Fruit fly (Drosophila melanogaster) whole organism, prepupa: ENCODE results near the gene Rbp1-like.
A peak's percentile ranks its signal among the peaks of the same experiment; 100 is the strongest.

Experiments used
- Blimp-1 ChIP-seq: fragments of 200-800 bp; sonication (Bioruptor generic); optimal IDR thresholded peaks from 3 replicates; lab custom pipeline; 2017; ENCODE audit warnings: missing biosample characterization, missing genetic modification characterization, mild to moderate bottlenecking, moderate library complexity, missing genetic modification reagents
- CG10631 ChIP-seq: fragments of 200-800 bp; sonication (Bioruptor generic); optimal IDR thresholded peaks from 2 replicates; lab custom pipeline; 2016; ENCODE audit warnings: missing biosample characterization, missing genetic modification characterization
- CG11294 ChIP-seq: fragments of 200-800 bp; sonication (Bioruptor generic); IDR thresholded peaks from 2 replicates; pipeline ENCODE4 v1.3.6; 2022; ENCODE audit warnings: missing biosample characterization, missing genetic modification characterization
- CG11902 ChIP-seq: fragments of 200-800 bp; sonication (Bioruptor generic); optimal IDR thresholded peaks from 3 replicates; lab custom pipeline; 2016; ENCODE audit warnings: missing biosample characterization, missing genetic modification characterization
- CG1621 ChIP-seq: fragments of 200-800 bp; sonication (Bioruptor generic); optimal IDR thresholded peaks from 3 replicates; lab custom pipeline; 2018; ENCODE audit warnings: missing biosample characterization, mild to moderate bottlenecking, missing genetic modification characterization
- CG16779 ChIP-seq: fragments of 200-800 bp; sonication (Bioruptor generic); optimal IDR thresholded peaks from 3 replicates; lab custom pipeline; 2017; ENCODE audit warnings: missing biosample characterization, mild to moderate bottlenecking, missing genetic modification characterization
- CG3032 ChIP-seq: fragments of 200-800 bp; optimal IDR thresholded peaks from 2 replicates; lab custom pipeline; 2019; ENCODE audit warnings: missing biosample characterization, mild to moderate bottlenecking, missing genetic modification characterization, moderate library complexity
- CG31627 ChIP-seq: fragments of 200-800 bp; sonication (Bioruptor generic); optimal IDR thresholded peaks from 3 replicates; lab custom pipeline; 2016; ENCODE audit warnings: missing biosample characterization, missing genetic modification characterization
- CG32006 ChIP-seq: fragments of 200-800 bp; sonication (Bioruptor generic); optimal IDR thresholded peaks from 3 replicates; lab custom pipeline; 2017; ENCODE audit warnings: missing biosample characterization, mild to moderate bottlenecking, missing genetic modification characterization
- CG34406 ChIP-seq: fragments of 200-800 bp; sonication (Bioruptor generic); optimal IDR thresholded peaks from 3 replicates; lab custom pipeline; 2016; ENCODE audit warnings: missing biosample characterization, missing genetic modification characterization
- CG3919 ChIP-seq: fragments of 200-800 bp; sonication (Bioruptor generic); optimal IDR thresholded peaks from 3 replicates; lab custom pipeline; 2016; ENCODE audit warnings: missing biosample characterization, missing genetic modification characterization
- CG4318 ChIP-seq: fragments of 200-800 bp; sonication (Bioruptor generic); optimal IDR thresholded peaks from 3 replicates; lab custom pipeline; 2017; ENCODE audit warnings: missing biosample characterization, mild to moderate bottlenecking, missing genetic modification characterization
- CG6276 ChIP-seq: fragments of 200-800 bp; sonication (Bioruptor generic); optimal IDR thresholded peaks from 2 replicates; lab custom pipeline; 2017; ENCODE audit warnings: missing biosample characterization, mild to moderate bottlenecking, missing genetic modification characterization
- CG6792 ChIP-seq: fragments of 200-800 bp; sonication (Bioruptor generic); optimal IDR thresholded peaks from 3 replicates; lab custom pipeline; 2016; ENCODE audit warnings: missing biosample characterization, missing genetic modification characterization
- CG6854 ChIP-seq: fragments of 200-800 bp; sonication (Bioruptor generic); optimal IDR thresholded peaks from 2 replicates; lab custom pipeline; 2017; ENCODE audit warnings: missing biosample characterization, mild to moderate bottlenecking, missing genetic modification characterization
- CG7368 ChIP-seq: fragments of 200-800 bp; sonication (Bioruptor generic); optimal IDR thresholded peaks from 3 replicates; lab custom pipeline; 2016; ENCODE audit warnings: missing biosample characterization, missing genetic modification characterization
- CG8119 ChIP-seq: fragments of 200-800 bp; sonication (Bioruptor generic); IDR thresholded peaks from 3 replicates; pipeline ENCODE4 v1.3.6; 2022; ENCODE audit warnings: missing biosample characterization, missing genetic modification characterization
- CG9139 ChIP-seq: fragments of 200-800 bp; sonication (Bioruptor generic); optimal IDR thresholded peaks from 3 replicates; lab custom pipeline; 2017; ENCODE audit warnings: missing biosample characterization, mild to moderate bottlenecking, missing genetic modification characterization
- Eip75B ChIP-seq: fragments of 200-800 bp; sonication (Bioruptor generic); optimal IDR thresholded peaks from 3 replicates; lab custom pipeline; 2016; ENCODE audit warnings: missing biosample characterization, missing genetic modification characterization
- Eip78C ChIP-seq: fragments of 200-800 bp; sonication (Bioruptor generic); peaks from one replicate; lab custom pipeline; 2016; ENCODE audit warnings: missing biosample characterization, missing genetic modification characterization
- Eip93F ChIP-seq: fragments of 200-800 bp; sonication (Bioruptor generic); optimal IDR thresholded peaks from 2 replicates; lab custom pipeline; 2016; ENCODE audit warnings: missing biosample characterization, mild to moderate bottlenecking, missing genetic modification characterization
- Ets21C ChIP-seq: fragments of 200-800 bp; sonication (Bioruptor generic); optimal IDR thresholded peaks from 3 replicates; lab custom pipeline; 2016; ENCODE audit warnings: missing biosample characterization, missing genetic modification characterization
- Ets96B ChIP-seq: fragments of 200-800 bp; optimal IDR thresholded peaks from 2 replicates; lab custom pipeline; 2019; ENCODE audit warnings: missing biosample characterization, mild to moderate bottlenecking, missing genetic modification characterization, moderate library complexity
- Hr38 ChIP-seq: sonication (Bioruptor generic); optimal IDR thresholded peaks from 2 replicates; lab custom pipeline; 2016; ENCODE audit warnings: missing biosample characterization, missing genetic modification characterization
- Hr4 ChIP-seq: fragments of 200-800 bp; sonication (Bioruptor generic); optimal IDR thresholded peaks from 3 replicates; lab custom pipeline; 2016; ENCODE audit warnings: missing biosample characterization, missing genetic modification characterization
- Lpt ChIP-seq: fragments of 200-800 bp; sonication (Bioruptor generic); optimal IDR thresholded peaks from 3 replicates; lab custom pipeline; 2016; ENCODE audit warnings: missing biosample characterization, missing genetic modification characterization
- OdsH ChIP-seq: fragments of 200-800 bp; sonication (Bioruptor generic); optimal IDR thresholded peaks from 3 replicates; lab custom pipeline; 2016; ENCODE audit warnings: missing biosample characterization, missing genetic modification characterization
- Smox ChIP-seq: fragments of 200-800 bp; sonication (Bioruptor generic); optimal IDR thresholded peaks from 3 replicates; lab custom pipeline; 2016; ENCODE audit warnings: missing biosample characterization, missing genetic modification characterization
- Sox102F ChIP-seq: fragments of 200-800 bp; sonication (Bioruptor generic); optimal IDR thresholded peaks from 2 replicates; lab custom pipeline; 2016; ENCODE audit warnings: missing biosample characterization, mild to moderate bottlenecking, missing genetic modification characterization
- Sox15 ChIP-seq: fragments of 200-800 bp; sonication (Bioruptor generic); optimal IDR thresholded peaks from 3 replicates; lab custom pipeline; 2016; ENCODE audit warnings: missing biosample characterization, missing genetic modification characterization
- achi ChIP-seq: fragments of 200-800 bp; sonication (Bioruptor generic); optimal IDR thresholded peaks from 3 replicates; lab custom pipeline; 2016; ENCODE audit warnings: missing biosample characterization, missing genetic modification characterization
- acj6 ChIP-seq: fragments of 200-800 bp; sonication (Bioruptor generic); optimal IDR thresholded peaks from 3 replicates; lab custom pipeline; 2016; ENCODE audit warnings: missing biosample characterization, missing genetic modification characterization
- cyc ChIP-seq: fragments of 200-800 bp; sonication (Bioruptor generic); optimal IDR thresholded peaks from 3 replicates; lab custom pipeline; 2016; ENCODE audit warnings: missing biosample characterization, missing genetic modification characterization
- dac ChIP-seq: fragments of 200-800 bp; sonication (Bioruptor generic); optimal IDR thresholded peaks from 2 replicates; lab custom pipeline; 2017; ENCODE audit warnings: missing biosample characterization, mild to moderate bottlenecking, missing genetic modification characterization
- eg ChIP-seq: fragments of 200-800 bp; sonication (Bioruptor generic); IDR thresholded peaks from 3 replicates; pipeline ENCODE4 v1.3.6; 2022; ENCODE audit warnings: missing biosample characterization, missing genetic modification characterization
- esn ChIP-seq: fragments of 200-800 bp; sonication (Bioruptor generic); optimal IDR thresholded peaks from 2 replicates; lab custom pipeline; 2016; ENCODE audit warnings: missing biosample characterization, mild to moderate bottlenecking, missing genetic modification characterization, moderate library complexity
- fkh ChIP-seq: fragments of 200-800 bp; sonication (Bioruptor generic); optimal IDR thresholded peaks from 3 replicates; lab custom pipeline; 2017; ENCODE audit warnings: missing biosample characterization, mild to moderate bottlenecking, missing genetic modification characterization, moderate library complexity
- lz ChIP-seq: fragments of 200-800 bp; sonication (Bioruptor generic); optimal IDR thresholded peaks from 3 replicates; lab custom pipeline; 2016; ENCODE audit warnings: missing biosample characterization, missing genetic modification characterization
- pdm3 ChIP-seq: fragments of 200-800 bp; sonication (Bioruptor generic); optimal IDR thresholded peaks from 3 replicates; lab custom pipeline; 2016; ENCODE audit warnings: missing biosample characterization, missing genetic modification characterization
- ss ChIP-seq, 2 experiments: fragments of 200-800 bp; sonication (Bioruptor generic); optimal IDR thresholded peaks; 2 replicates in 1 of 2; 3 replicates in 1 of 2; lab custom pipeline; 2017 to 2018; ENCODE audit warnings: mild to moderate bottlenecking in 2 of 2, missing biosample characterization in 2 of 2, missing genetic modification characterization in 2 of 2, moderate library complexity in 1 of 2
- svp ChIP-seq: fragments of 200-800 bp; sonication (Bioruptor generic); peaks from one replicate; lab custom pipeline; 2016; ENCODE audit warnings: missing biosample characterization, missing genetic modification characterization
- vri ChIP-seq: fragments of 200-800 bp; sonication (Bioruptor generic); optimal IDR thresholded peaks from 3 replicates; lab custom pipeline; 2016; ENCODE audit warnings: missing biosample characterization, mild to moderate bottlenecking, missing genetic modification characterization

The Rbp1-like gene

DNA sequence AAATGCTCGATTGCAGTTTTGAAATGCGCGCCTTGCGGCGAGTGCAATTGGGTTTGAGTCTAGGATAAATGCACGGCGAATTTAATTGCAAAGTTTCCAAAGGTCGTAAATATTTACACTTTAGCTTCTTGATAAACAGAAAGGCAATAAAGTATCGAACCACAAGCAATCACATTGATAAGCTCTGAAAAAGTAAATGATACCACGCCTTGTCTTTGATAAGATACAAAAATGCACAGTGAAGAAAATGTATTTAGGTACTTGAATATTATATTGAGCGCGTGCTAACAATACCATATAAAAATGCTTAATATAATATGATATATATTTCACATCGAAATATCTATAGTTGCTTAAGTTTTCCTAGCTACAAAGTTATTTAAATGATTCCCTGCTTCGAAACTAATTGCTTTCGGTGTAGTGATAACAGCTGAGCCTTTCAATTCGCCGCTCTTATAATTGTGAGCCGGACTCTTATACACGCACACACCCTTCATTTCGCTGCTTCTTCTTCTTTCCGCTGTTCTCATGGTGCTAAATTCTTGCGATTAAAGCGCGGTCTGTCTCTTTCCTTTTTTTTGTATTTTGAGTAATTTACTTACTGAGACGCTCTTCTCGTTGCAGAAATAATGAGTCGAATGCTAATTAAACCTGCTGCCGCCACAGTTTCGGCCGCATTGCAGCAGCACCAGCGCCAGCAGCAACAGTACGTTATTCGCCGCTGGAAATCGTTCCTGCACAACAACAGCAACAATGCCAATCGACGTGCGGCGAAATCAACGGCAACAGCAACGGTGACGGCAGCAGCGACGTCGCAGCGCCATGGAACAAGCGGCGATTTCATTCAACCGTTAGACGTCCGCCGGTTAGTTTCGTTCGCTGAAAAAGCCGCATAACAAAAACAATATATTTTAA, 11.2 kb downstream of the Rbp1-like start (continued):
- TF ChIP-seq achi (GFP tag; lab: Kevin White, UChicago) (peak; percentile 88), Hr38 (GFP tag; lab: Kevin White, UChicago) (no peak), acj6 (GFP tag; lab: Kevin White, UChicago) (peak; percentile 70), CG34406 (GFP tag; lab: Kevin White, UChicago) (peak; percentile 90), CG4318 (peak; percentile 63), CG6854 (GFP tag; lab: Kevin White, UChicago) (peak; percentile 79), CG32006 (GFP tag; lab: Kevin White, UChicago) (peak; percentile 89), Sox102F (GFP tag; lab: Kevin White, UChicago) (peak; percentile 84), CG11902 (GFP tag; lab: Kevin White, UChicago) (peak; percentile 72), CG31627 (GFP tag; lab: Kevin White, UChicago) (peak; percentile 77), Eip75B (GFP tag; lab: Kevin White, UChicago) (peak; percentile 61), svp (peak; percentile 94), Ets96B (tag; lab: Kevin White, UChicago) (peak; percentile 81), CG3919 (peak; percentile 90), eg (GFP tag; lab: Robert Waterston, UW) (peak; percentile 88), Lpt (GFP tag; lab: Kevin White, UChicago) (peak; percentile 69), Eip78C (GFP tag; lab: Kevin White, UChicago) (peak; percentile 96), CG3032 (tag; lab: Kevin White, UChicago) (peak; percentile 82), lz (GFP tag; lab: Kevin White, UChicago) (peak; percentile 83), ss (GFP tag; optimal IDR thresholded peaks at IDR 0.05; lab: Kevin White, UChicago) (peak; percentile 72 to 86), Smox (GFP tag; lab: Kevin White, UChicago) (peak; percentile 88), CG9139 (GFP tag; lab: Kevin White, UChicago) (peak; percentile 73), Blimp-1 (peak; percentile 65), CG7368 (peak; percentile 82), dac (peak; percentile 56), CG16779 (tag; lab: Kevin White, UChicago) (peak; percentile 55), fkh (GFP tag; lab: Kevin White, UChicago) (peak; percentile 71), esn (GFP tag; lab: Kevin White, UChicago) (peak; percentile 91), CG6276 (GFP tag; lab: Kevin White, UChicago) (peak; percentile 82), CG1621 (tag; lab: Kevin White, UChicago) (peak; percentile 80), OdsH (GFP tag; lab: Kevin White, UChicago) (peak; percentile 88), Ets21C (peak; percentile 66), Sox15 (peak; percentile 71), CG8119 (GFP tag; lab: Robert Waterston, UW) (peak; percentile 84), pdm3 (GFP tag; lab: Kevin White, UChicago) (peak; percentile 90), CG10631 (GFP tag; lab: Kevin White, UChicago) (peak; percentile 87), Hr4 (peak; percentile 50), vri (peak; percentile 79), Eip93F (GFP tag; lab: Kevin White, UChicago) (peak; percentile 3), CG6792 (GFP tag; lab: Kevin White, UChicago) (peak; percentile 90), CG11294 (GFP tag; lab: Robert Waterston, UW) (peak; percentile 78), cyc (GFP tag; lab: Kevin White, UChicago) (peak; percentile 84)
- TF ChIP-seq, all 60 proteins: peak for 59
